Worm (Caenorhabditis elegans) whole organism, early embryonic: ENCODE results near the gene nhr-97.

Experiments used
- ama-1 ChIP-seq: fragments of 150-350 bp; optimal IDR thresholded peaks from 2 replicates; lab custom pipeline; 2014
- ceh-36 ChIP-seq: sonication (generic microtip); optimal IDR thresholded peaks from 2 replicates; lab custom pipeline; 2016; ENCODE audit warnings: missing genetic modification characterization, inconsistent platforms, missing compliant biosample characterization
- flt-1 ChIP-seq: fragments of 200-800 bp; sonication (Bioruptor generic); IDR thresholded peaks from 2 replicates; pipeline ENCODE4 v1.3.6; 2022; ENCODE audit warnings: missing genetic modification characterization, missing compliant biosample characterization
- sea-1 ChIP-seq: fragments of 200-800 bp; sonication (Bioruptor generic); conservative IDR thresholded peaks from 2 replicates; pipeline ENCODE4 v1.3.6; 2022; ENCODE audit warnings: missing genetic modification characterization, missing compliant biosample characterization
- tbx-11 ChIP-seq: fragments of 200-800 bp; sonication (Bioruptor generic); IDR thresholded peaks from 2 replicates; pipeline ENCODE4 v1.3.6; 2022; ENCODE audit warnings: missing genetic modification characterization, missing compliant biosample characterization

ce11 chrIV:9744905-9745304, 12.5 kb upstream of the nhr-97 start, which contains the start of gene C28D4.4:
- TF ChIP-seq flt-1 (GFP tag; lab: Robert Waterston, UW) (no peak), tbx-11 (GFP tag; lab: Robert Waterston, UW) (no peak), ama-1 (no peak), ceh-36 (tag; lab: Kevin White, UChicago) (no peak), sea-1 (no peak)
